Worm (Caenorhabditis elegans): ENCODE data around the gene sdz-12.

DNA sequence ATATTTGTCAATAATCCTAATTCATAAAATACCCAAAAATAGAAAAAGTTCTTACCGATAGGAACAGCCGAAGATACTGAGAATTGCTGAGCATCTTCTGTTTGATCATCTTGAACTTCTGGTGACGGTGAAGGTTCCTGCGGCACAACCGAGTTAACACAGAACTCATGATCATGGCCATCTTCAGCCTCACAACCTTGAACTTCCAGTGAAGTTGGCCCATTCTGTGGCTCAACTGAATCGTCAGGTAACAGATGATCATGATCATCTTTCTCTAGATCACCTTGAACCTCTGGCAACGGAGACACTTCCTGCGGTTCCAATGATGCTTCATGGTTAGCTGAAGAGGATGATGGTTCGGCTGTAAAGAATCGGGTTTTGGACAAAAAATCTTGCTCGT lies 40.0 kb upstream of the sdz-12 start:
- TF ChIP-seq dpl-1 (GFP tag; optimal IDR thresholded peaks at IDR 0.05) (no peak), nhr-237 (tag; optimal IDR thresholded peaks at IDR 0.05) (no peak)

Measured in whole organism, L4 larva.